Worm (Caenorhabditis elegans): ENCODE results near the gene ehn-3.

Gene ehn-3

DNA sequence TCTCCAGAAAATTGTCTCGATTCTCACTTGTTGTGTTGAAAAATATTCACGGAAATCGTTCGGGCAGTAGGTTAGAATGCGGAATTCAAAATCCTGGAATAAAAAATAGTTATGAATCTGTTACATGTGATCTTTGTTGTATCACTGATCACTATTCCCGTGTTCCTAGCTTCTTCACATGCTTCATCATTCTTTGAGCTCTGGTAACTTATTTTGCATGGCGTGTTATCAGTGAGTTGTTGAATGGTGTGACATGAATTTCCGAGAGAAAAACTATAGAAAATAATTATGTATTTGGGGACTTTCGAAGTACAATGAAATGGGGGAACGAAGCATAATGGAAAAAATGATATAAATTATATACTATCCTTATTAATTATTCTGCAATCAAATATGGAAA, 25.5 kb downstream of the ehn-3 start:
- TF ChIP-seq pqm-1 (tag; optimal IDR thresholded peaks at IDR 0.05) (no peak), sdc-2 (tag; optimal IDR thresholded peaks at IDR 0.05) (no peak), ceh-2 (tag; optimal IDR thresholded peaks at IDR 0.05) (no peak), elt-4 (tag; optimal IDR thresholded peaks at IDR 0.05) (no peak)

DNA sequence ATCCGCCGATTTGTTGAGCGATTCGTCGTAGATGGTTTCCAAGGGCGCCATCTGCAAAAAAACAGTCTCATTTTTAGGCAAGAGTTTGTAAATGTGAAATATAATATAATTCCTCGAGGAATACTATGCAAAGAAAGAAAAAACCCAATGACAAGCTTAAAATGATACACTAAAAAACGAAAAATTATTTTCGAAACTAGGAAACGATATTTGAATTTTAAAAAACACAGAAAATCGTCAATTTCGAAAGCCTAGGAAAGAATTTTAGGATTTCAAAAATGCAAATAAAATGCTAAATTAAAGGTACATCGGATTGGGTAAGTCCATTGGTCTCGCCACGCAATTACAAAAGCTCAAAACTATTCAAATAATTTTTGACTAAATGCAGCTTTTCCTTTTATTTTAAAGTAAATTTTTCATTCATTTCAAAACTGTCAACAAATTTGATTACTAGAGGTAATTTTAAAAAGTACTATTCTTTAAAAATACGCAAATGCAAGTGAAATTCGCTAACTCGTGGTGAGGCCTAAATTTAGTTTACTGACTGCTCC, 27.4 kb downstream of the ehn-3 start, which contains the start of the genes htp-1 and ZK616.5:
Gene htp-1 (minus strand): TSS at position 51 of the 551 bp plus-strand sequence.
Gene ZK616.5 (plus strand): TSS at position 423 of the 551 bp plus-strand sequence.
- TF ChIP-seq ztf-16 (tag; optimal IDR thresholded peaks at IDR 0.05): no peak
- no peak for TF ChIP-seq dmd-4 (tag; optimal IDR thresholded peaks at IDR 0.05; ENCODE audit: borderline replicate concordance)
- TF ChIP-seq ceh-30 (tag; optimal IDR thresholded peaks at IDR 0.05): no peak
- no peak for TF ChIP-seq C38D4.7 (GFP tag; optimal IDR thresholded peaks at IDR 0.05)
- no peak for TF ChIP-seq hlh-6 (tag; optimal IDR thresholded peaks at IDR 0.05)
- no peak for TF ChIP-seq unc-55 (GFP tag; optimal IDR thresholded peaks at IDR 0.05)
- no peak for TF ChIP-seq che-1 (tag; optimal IDR thresholded peaks at IDR 0.05)
- no peak for TF ChIP-seq ceh-19 (GFP tag; optimal IDR thresholded peaks at IDR 0.05)
- no peak for TF ChIP-seq unc-3 (GFP tag; conservative IDR thresholded peaks at IDR 0.05)
- TF ChIP-seq unc-3 (tag; optimal IDR thresholded peaks at IDR 0.05): no peak
- no peak for TF ChIP-seq fkh-6 (tag; optimal IDR thresholded peaks at IDR 0.05)
- TF ChIP-seq sox-2 (GFP tag; IDR thresholded peaks at IDR 0.05): no peak
- no peak for TF ChIP-seq rnt-1 (tag; optimal IDR thresholded peaks at IDR 0.05)
- TF ChIP-seq ceh-48 (tag; optimal IDR thresholded peaks at IDR 0.05): no peak
- TF ChIP-seq ceh-2 (tag; optimal IDR thresholded peaks at IDR 0.05): no peak
- TF ChIP-seq ceh-34 (tag; optimal IDR thresholded peaks at IDR 0.05): no peak
- no peak for TF ChIP-seq madf-2 (tag; optimal IDR thresholded peaks at IDR 0.05)
- TF ChIP-seq T23F11.4 (GFP tag; optimal IDR thresholded peaks at IDR 0.05): no peak
- TF ChIP-seq Y22D7AL.16 (tag; optimal IDR thresholded peaks at IDR 0.05): no peak

ce11 chrIV:5389951-5390350, 29.1 kb downstream of the ehn-3 start:
- TF ChIP-seq ttx-3 (tag; optimal IDR thresholded peaks at IDR 0.05) (no peak), C38D4.7 (GFP tag; optimal IDR thresholded peaks at IDR 0.05) (no peak), T23F11.4 (GFP tag; optimal IDR thresholded peaks at IDR 0.05) (no peak), npax-4 (tag; optimal IDR thresholded peaks at IDR 0.05) (no peak), hlh-30 (tag; optimal IDR thresholded peaks at IDR 0.05; ENCODE audit: insufficient read depth) (no peak), nfya-1 (tag; optimal IDR thresholded peaks at IDR 0.05) (no peak), pha-2 (tag; optimal IDR thresholded peaks at IDR 0.05) (no peak), pax-1 (tag; optimal IDR thresholded peaks at IDR 0.05) (no peak), odd-2 (tag; optimal IDR thresholded peaks at IDR 0.05) (no peak), unc-42 (tag; optimal IDR thresholded peaks at IDR 0.05) (no peak), ceh-2 (tag; optimal IDR thresholded peaks at IDR 0.05) (no peak), dve-1 (tag; optimal IDR thresholded peaks at IDR 0.05) (no peak), ceh-22 (tag; optimal IDR thresholded peaks at IDR 0.05) (no peak), ets-4 (tag; optimal IDR thresholded peaks at IDR 0.05) (no peak), syd-9 (tag; optimal IDR thresholded peaks at IDR 0.05) (no peak), sdc-2 (tag; optimal IDR thresholded peaks at IDR 0.05) (no peak), ceh-34 (tag; optimal IDR thresholded peaks at IDR 0.05) (no peak), hlh-15 (tag; optimal IDR thresholded peaks at IDR 0.05) (no peak), elt-2 (tag; optimal IDR thresholded peaks at IDR 0.05) (no peak)

DNA sequence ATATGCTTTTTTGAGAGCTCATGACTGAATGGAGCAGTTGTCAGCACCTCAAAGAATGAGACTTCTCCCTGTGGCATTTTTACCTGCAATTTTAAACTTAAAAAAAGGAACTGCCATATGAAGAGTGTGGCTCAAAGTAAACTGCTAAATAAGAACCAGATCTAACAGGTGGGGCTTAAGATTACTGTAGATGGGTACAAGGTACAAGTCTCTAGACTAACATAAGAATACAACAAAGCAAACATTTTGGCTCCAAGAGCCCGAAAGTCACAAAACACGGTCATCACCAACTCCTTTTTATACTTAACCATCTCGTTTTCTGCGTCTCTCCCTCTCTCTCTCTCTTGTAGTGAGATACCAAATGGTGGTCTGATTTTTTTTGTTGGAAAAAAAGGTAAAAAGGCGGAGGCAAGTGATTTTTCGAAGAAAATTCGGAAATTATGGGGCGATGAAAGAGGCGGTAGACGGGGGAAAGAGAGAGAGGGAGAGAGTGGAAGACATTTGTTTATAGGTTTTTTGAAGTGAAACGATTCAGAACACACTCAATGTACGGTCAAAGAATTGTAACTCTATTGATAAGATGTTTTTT, 30.5 kb downstream of the ehn-3 start, which contains the start of gene elo-6:
Gene elo-6 (minus strand): TSS at position 83 of the 589 bp plus-strand sequence.
- TF ChIP-seq Y22D7AL.16 (tag; optimal IDR thresholded peaks at IDR 0.05) (no peak), ceh-9 (tag; optimal IDR thresholded peaks at IDR 0.05) (no peak), che-1 (tag; optimal IDR thresholded peaks at IDR 0.05) (no peak), pax-1 (tag; optimal IDR thresholded peaks at IDR 0.05) (peak; percentile 7), unc-3 (GFP tag; conservative IDR thresholded peaks at IDR 0.05) (no peak), unc-3 (tag; optimal IDR thresholded peaks at IDR 0.05) (no peak), tbx-2 (tag; optimal IDR thresholded peaks at IDR 0.05) (no peak), ceh-30 (tag; optimal IDR thresholded peaks at IDR 0.05) (no peak)
